Fruit fly (Drosophila melanogaster) whole organism, embryonic: ENCODE measurements around the gene CG6195.

Experiments used
- Bgb ChIP-seq: fragments of 200-800 bp; sonication (Bioruptor generic); IDR thresholded peaks from 2 replicates; pipeline ENCODE4 v1.3.6; 2022; ENCODE audit warnings: missing biosample characterization, missing genetic modification characterization; ENCODE audit not compliant: partially characterized antibody
- CG10321 ChIP-seq: fragments of 200-800 bp; sonication (Bioruptor generic); IDR thresholded peaks from 2 replicates; pipeline ENCODE4 v1.3.6; 2022; ENCODE audit warnings: missing biosample characterization, missing genetic modification characterization
- CG10565 ChIP-seq: fragments of 200-800 bp; sonication (Bioruptor generic); optimal IDR thresholded peaks from 3 replicates; lab custom pipeline; 2016; ENCODE audit warnings: missing biosample characterization, mild to moderate bottlenecking, missing genetic modification characterization
- CG10959 ChIP-seq: fragments of 200-800 bp; sonication (Bioruptor generic); IDR thresholded peaks from 2 replicates; pipeline ENCODE4 v1.3.6; 2022; ENCODE audit warnings: missing biosample characterization, missing genetic modification characterization
- CG12391 ChIP-seq: fragments of 200-800 bp; sonication (Bioruptor generic); optimal IDR thresholded peaks from 3 replicates; lab custom pipeline; 2018; ENCODE audit warnings: missing biosample characterization, mild to moderate bottlenecking, missing genetic modification characterization, moderate library complexity
- CG12769 ChIP-seq: fragments of 200-800 bp; sonication (Bioruptor generic); optimal IDR thresholded peaks from 2 replicates; lab custom pipeline; 2019; ENCODE audit warnings: missing biosample characterization, mild to moderate bottlenecking, missing genetic modification characterization, moderate library complexity
- CG15011 ChIP-seq: fragments of 200-800 bp; sonication (Bioruptor generic); optimal IDR thresholded peaks from 3 replicates; lab custom pipeline; 2018; ENCODE audit warnings: missing biosample characterization, mild to moderate bottlenecking, missing genetic modification characterization
- CG15514 ChIP-seq: fragments of 200-800 bp; sonication (Bioruptor generic); optimal IDR thresholded peaks from 3 replicates; lab custom pipeline; 2017; ENCODE audit warnings: missing biosample characterization, missing genetic modification characterization, mild to moderate bottlenecking, moderate library complexity, missing genetic modification reagents
- CG1832 ChIP-seq: fragments of 200-800 bp; sonication (Bioruptor generic); optimal IDR thresholded peaks from 2 replicates; lab custom pipeline; 2017; ENCODE audit warnings: missing biosample characterization, mild to moderate bottlenecking, missing genetic modification characterization, inconsistent platforms
- CG18619 ChIP-seq: fragments of 200-800 bp; sonication (Bioruptor generic); optimal IDR thresholded peaks from 3 replicates; lab custom pipeline; 2017; ENCODE audit warnings: missing biosample characterization, mild to moderate bottlenecking, missing genetic modification characterization
- CG32532 ChIP-seq: fragments of 200-800 bp; sonication (Bioruptor generic); IDR thresholded peaks from 2 replicates; pipeline ENCODE4 v1.3.6; 2022; ENCODE audit warnings: missing biosample characterization, missing genetic modification characterization
- CG34224 ChIP-seq: fragments of 200-800 bp; sonication (Bioruptor generic); IDR thresholded peaks from 3 replicates; pipeline ENCODE4 v1.3.6; 2022; ENCODE audit warnings: missing biosample characterization, missing genetic modification characterization; ENCODE audit not compliant: partially characterized antibody
- CG34422 ChIP-seq: fragments of 200-800 bp; sonication (Bioruptor generic); IDR thresholded peaks from 3 replicates; pipeline ENCODE4 v1.3.6; 2022; ENCODE audit warnings: missing biosample characterization, missing genetic modification characterization
- CG4404 ChIP-seq: fragments of 200-800 bp; sonication (Bioruptor generic); IDR thresholded peaks from 2 replicates; pipeline ENCODE4 v1.3.6; 2022; ENCODE audit warnings: missing biosample characterization, missing genetic modification characterization
- CG6254 ChIP-seq: fragments of 200-800 bp; sonication (Bioruptor generic); optimal IDR thresholded peaks from 3 replicates; lab custom pipeline; 2017; ENCODE audit warnings: mild to moderate bottlenecking, missing biosample characterization, missing genetic modification reagents, missing genetic modification characterization
- CG6854 ChIP-seq: fragments of 200-800 bp; sonication (Bioruptor generic); optimal IDR thresholded peaks from 3 replicates; lab custom pipeline; 2017; ENCODE audit warnings: missing biosample characterization, mild to moderate bottlenecking, missing genetic modification characterization
- CG7556 ChIP-seq: fragments of 200-800 bp; sonication (Bioruptor generic); optimal IDR thresholded peaks from 2 replicates; lab custom pipeline; 2017; ENCODE audit warnings: missing biosample characterization, mild to moderate bottlenecking, missing genetic modification characterization
- CG7839 ChIP-seq: fragments of 200-800 bp; sonication (Bioruptor generic); optimal IDR thresholded peaks from 3 replicates; lab custom pipeline; 2018; ENCODE audit warnings: missing biosample characterization, mild to moderate bottlenecking, missing genetic modification characterization, moderate library complexity
- CG8478 ChIP-seq: fragments of >200 bp; optimal IDR thresholded peaks from 2 replicates; lab custom pipeline; 2018
- CG8765 ChIP-seq: fragments of 200-800 bp; sonication (Bioruptor generic); IDR thresholded peaks from 2 replicates; pipeline ENCODE4 v1.3.6; 2022; ENCODE audit warnings: missing biosample characterization, missing genetic modification characterization
- CTCF ChIP-seq: fragments of 200-800 bp; sonication (Bioruptor generic); optimal IDR thresholded peaks from 2 replicates; lab custom pipeline; 2017; ENCODE audit warnings: missing biosample characterization, mild to moderate bottlenecking, missing genetic modification characterization, moderate library complexity
- CrebB ChIP-seq: fragments of 200-800 bp; sonication (Bioruptor generic); optimal IDR thresholded peaks from 3 replicates; lab custom pipeline; 2018; ENCODE audit warnings: missing biosample characterization, mild to moderate bottlenecking, missing genetic modification characterization
- Dip2 ChIP-seq: fragments of 200-800 bp; sonication (Bioruptor generic); IDR thresholded peaks from 2 replicates; pipeline ENCODE4 v1.3.6; 2022; ENCODE audit warnings: missing biosample characterization, missing genetic modification characterization
- Dip3 ChIP-seq: fragments of 200-800 bp; sonication (Bioruptor generic); optimal IDR thresholded peaks from 3 replicates; lab custom pipeline; 2016; ENCODE audit warnings: missing biosample characterization, missing genetic modification characterization
- E2f1 ChIP-seq: fragments of 200-800 bp; sonication (Bioruptor generic); IDR thresholded peaks from 2 replicates; pipeline ENCODE4 v1.3.6; 2022; ENCODE audit warnings: missing biosample characterization, missing genetic modification characterization
- Ets65A ChIP-seq: fragments of 200-800 bp; sonication (Bioruptor generic); peaks from one replicate; lab custom pipeline; 2016; ENCODE audit warnings: missing biosample characterization, missing genetic modification characterization
- Hey ChIP-seq: fragments of 200-800 bp; sonication (Bioruptor generic); optimal IDR thresholded peaks from 3 replicates; lab custom pipeline; 2018; ENCODE audit warnings: missing biosample characterization, mild to moderate bottlenecking, missing genetic modification characterization
- MBD-R2 ChIP-seq: fragments of 200-800 bp; sonication (Bioruptor generic); IDR thresholded peaks from 2 replicates; pipeline ENCODE4 v1.3.6; 2022; ENCODE audit warnings: missing biosample characterization, missing genetic modification characterization
- Mrtf ChIP-seq: fragments of 200-800 bp; sonication (Bioruptor generic); IDR thresholded peaks from 3 replicates; pipeline ENCODE4 v1.3.6; 2022; ENCODE audit warnings: missing biosample characterization, missing genetic modification characterization
- Ssrp ChIP-seq: fragments of 200-800 bp; sonication (Bioruptor generic); optimal IDR thresholded peaks from 2 replicates; lab custom pipeline; 2018; ENCODE audit warnings: missing biosample characterization, mild to moderate bottlenecking, missing genetic modification characterization, moderate library complexity
- Trl ChIP-seq, 3 experiments: fragments of >200 bp in 2 of 3; fragments of 200-800 bp in 1 of 3; sonication (Bioruptor generic) in 1 of 3; optimal IDR thresholded peaks; 2 replicates in 1 of 3; 3 replicates in 2 of 3; lab custom pipeline; 2016 to 2017; ENCODE audit warnings: missing biosample characterization in 1 of 3, missing genetic modification characterization in 1 of 3
- bab2 ChIP-seq: fragments of 200-800 bp; sonication (Bioruptor generic); optimal IDR thresholded peaks from 2 replicates; lab custom pipeline; 2016; ENCODE audit warnings: missing biosample characterization, missing genetic modification characterization
- crp ChIP-seq, 2 experiments: fragments of 200-800 bp; sonication (Bioruptor generic); optimal IDR thresholded peaks; 2 replicates in 1 of 2; 3 replicates in 1 of 2; lab custom pipeline; 2017; ENCODE audit warnings: missing biosample characterization in 2 of 2, missing genetic modification characterization in 2 of 2, mild to moderate bottlenecking in 1 of 2, moderate library complexity in 1 of 2
- cwo ChIP-seq: fragments of 200-800 bp; sonication (Bioruptor generic); optimal IDR thresholded peaks from 3 replicates; lab custom pipeline; 2017; ENCODE audit warnings: missing biosample characterization, missing genetic modification characterization, mild to moderate bottlenecking, moderate library complexity, missing genetic modification reagents
- da ChIP-seq: fragments of 200-800 bp; sonication (Bioruptor generic); optimal IDR thresholded peaks from 2 replicates; lab custom pipeline; 2016; ENCODE audit warnings: missing biosample characterization, missing genetic modification characterization
- ewg ChIP-seq: fragments of 200-800 bp; sonication (Bioruptor generic); optimal IDR thresholded peaks from 3 replicates; lab custom pipeline; 2017; ENCODE audit warnings: mild to moderate bottlenecking, missing biosample characterization, missing genetic modification reagents, missing genetic modification characterization
- fd96Cb ChIP-seq: fragments of 200-800 bp; sonication (Bioruptor generic); optimal IDR thresholded peaks from 2 replicates; lab custom pipeline; 2018; ENCODE audit warnings: missing biosample characterization, mild to moderate bottlenecking, missing genetic modification characterization, moderate library complexity
- hbn ChIP-seq: fragments of 200-800 bp; sonication (Bioruptor generic); IDR thresholded peaks from 2 replicates; pipeline ENCODE4 v1.3.6; 2022; ENCODE audit warnings: missing biosample characterization, missing genetic modification characterization; ENCODE audit not compliant: partially characterized antibody
- jigr1 ChIP-seq: fragments of 200-800 bp; sonication (Bioruptor generic); IDR thresholded peaks from 3 replicates; pipeline ENCODE4 v1.3.6; 2022; ENCODE audit warnings: missing biosample characterization, missing genetic modification characterization
- kah ChIP-seq: fragments of 200-800 bp; sonication (Bioruptor generic); optimal IDR thresholded peaks from 2 replicates; lab custom pipeline; 2018; ENCODE audit warnings: missing biosample characterization, mild to moderate bottlenecking, missing genetic modification characterization
- mirr ChIP-seq: fragments of 200-800 bp; sonication (Bioruptor generic); optimal IDR thresholded peaks from 3 replicates; lab custom pipeline; 2018; ENCODE audit warnings: missing biosample characterization, mild to moderate bottlenecking, missing genetic modification characterization
- onecut ChIP-seq: fragments of 200-800 bp; sonication (Bioruptor generic); IDR thresholded peaks from 2 replicates; pipeline ENCODE4 v1.3.6; 2022; ENCODE audit warnings: missing biosample characterization, missing genetic modification characterization
- scrt ChIP-seq: fragments of 200-800 bp; sonication (Bioruptor generic); optimal IDR thresholded peaks from 2 replicates; lab custom pipeline; 2018; ENCODE audit warnings: missing biosample characterization, mild to moderate bottlenecking, missing genetic modification characterization, moderate library complexity
- seq ChIP-seq: fragments of 200-800 bp; sonication (Bioruptor generic); IDR thresholded peaks from 2 replicates; pipeline ENCODE4 v1.3.6; 2022; ENCODE audit warnings: missing biosample characterization, missing genetic modification characterization
- sisA ChIP-seq: fragments of 200-800 bp; sonication (Bioruptor generic); IDR thresholded peaks from 2 replicates; pipeline ENCODE4 v1.3.6; 2022; ENCODE audit warnings: missing biosample characterization, missing genetic modification characterization
- sr ChIP-seq: fragments of 200-800 bp; sonication (Bioruptor generic); IDR thresholded peaks from 3 replicates; pipeline ENCODE4 v1.3.6; 2022; ENCODE audit warnings: missing biosample characterization, missing genetic modification characterization
- toy ChIP-seq: fragments of 200-800 bp; sonication (Bioruptor generic); IDR thresholded peaks from 2 replicates; pipeline ENCODE4 v1.3.6; 2022; ENCODE audit warnings: missing biosample characterization, missing genetic modification characterization
- twi ChIP-seq: fragments of 200-800 bp; optimal IDR thresholded peaks from 2 replicates; lab custom pipeline; 2019; ENCODE audit warnings: missing biosample characterization, mild to moderate bottlenecking, missing genetic modification characterization, moderate library complexity
- unc-4 ChIP-seq: fragments of 200-800 bp; sonication (Bioruptor generic); IDR thresholded peaks from 2 replicates; pipeline ENCODE4 v1.3.6; 2022; ENCODE audit warnings: missing biosample characterization, missing genetic modification characterization; ENCODE audit not compliant: partially characterized antibody

The CG6195 gene

dm6 chr3R:19657235-19657634, 9.0 kb upstream of the CG6195 start:
- no peak for TF ChIP-seq CG15011 (GFP tag; lab: Kevin White, UChicago)
- TF ChIP-seq onecut (GFP tag; lab: Robert Waterston, UW) = no peak
- no peak for TF ChIP-seq CG12391
- peak; percentile 61 for TF ChIP-seq CTCF (GFP tag; lab: Kevin White, UChicago)
- TF ChIP-seq Ssrp (tag; lab: Kevin White, UChicago) = no peak

- TF ChIP-seq sisA (GFP tag; lab: Robert Waterston, UW) (no peak), CG15514 (GFP tag; lab: Kevin White, UChicago) (peak; percentile 66), Dip2 (no peak), CG6254 (GFP tag; lab: Kevin White, UChicago) (no peak), CG34422 (peak; percentile 78; the same call in 2 of the 3 replicates), Ets65A (GFP tag; lab: Kevin White, UChicago) (peak; percentile 6), CG12769 (tag; lab: Kevin White, UChicago) (no peak), scrt (GFP tag; lab: Kevin White, UChicago) (peak; percentile 99), CG8478 (lab: Kevin White, UChicago) (peak; percentile 56), ewg (GFP tag; lab: Kevin White, UChicago) (peak; percentile 95), mirr (GFP tag; lab: Kevin White, UChicago) (no peak), crp (GFP tag; optimal IDR thresholded peaks at IDR 0.05; lab: Kevin White, UChicago) (peak in 1 of 2 experiments; percentile 57), Hey (tag; lab: Kevin White, UChicago) (peak; percentile 44), da (GFP tag; lab: Kevin White, UChicago) (no peak), CG4404 (GFP tag; lab: Robert Waterston, UW) (no peak), CG8765 (GFP tag; lab: Robert Waterston, UW) (no peak), toy (GFP tag; lab: Robert Waterston, UW) (no peak), CG32532 (GFP tag; lab: Robert Waterston, UW) (no peak), sr (GFP tag; lab: Robert Waterston, UW) (0 out of 3 replicates have a peak, but pooled peaks have one; percentile 6), bab2 (no peak), CrebB (no peak), kah (GFP tag; lab: Kevin White, UChicago) (peak; percentile 0), CG7839 (tag; lab: Kevin White, UChicago) (no peak), jigr1 (no peak), Trl (optimal IDR thresholded peaks at IDR 0.05; lab: Kevin White, UChicago) (peak; percentile 51 to 72), Trl (GFP tag; optimal IDR thresholded peaks at IDR 0.05; lab: Kevin White, UChicago) (no peak), CG18619 (GFP tag; lab: Kevin White, UChicago) (no peak), unc-4 (peak; percentile 25; the same call in 1 of the 2 replicates), CG1832 (peak; percentile 46), Mrtf (GFP tag; lab: Robert Waterston, UW) (no peak), CG6854 (GFP tag; lab: Kevin White, UChicago) (no peak), Bgb (GFP tag; lab: Robert Waterston, UW) (peak; percentile 11; the same call in 1 of the 2 replicates), cwo (GFP tag; lab: Kevin White, UChicago) (no peak), fd96Cb (tag; lab: Kevin White, UChicago) (no peak), onecut (GFP tag; lab: Robert Waterston, UW) (peak; percentile 99), CG7556 (no peak), Dip3 (GFP tag; lab: Kevin White, UChicago) (no peak), CG10959 (GFP tag; lab: Robert Waterston, UW) (no peak), twi (tag; lab: Kevin White, UChicago) (no peak), seq (GFP tag; lab: Robert Waterston, UW) (peak; percentile 73; the same call in 1 of the 2 replicates), CG34224 (GFP tag; lab: Robert Waterston, UW) (peak; percentile 45; the same call in 2 of the 3 replicates), CG10321 (GFP tag; lab: Robert Waterston, UW) (0 out of 2 replicates have a peak, but pooled peaks have one; percentile 13), E2f1 (GFP tag; lab: Robert Waterston, UW) (no peak), CG10565 (GFP tag; lab: Kevin White, UChicago) (no peak), MBD-R2 (peak; percentile 71), hbn (GFP tag; lab: Robert Waterston, UW) (0 out of 2 replicates have a peak, but pooled peaks have one; percentile 25)
Observed at dm6 chr3R:19656455-19656854, 8.2 kb upstream of the CG6195 start.
